Worm (Caenorhabditis elegans) whole organism, midembryonic: Measurements from ENCODE around the gene F38H4.4.
"Not testable (repeated sequence)": the region's sequence is repeated elsewhere in the genome, so short reads cannot be mapped to it uniquely, and the experiment has no call there.

Experiments
- T22C8.4 ChIP-seq: fragments of 200-800 bp; sonication (Bioruptor generic); IDR thresholded peaks from 2 replicates; pipeline ENCODE4 v1.3.6; 2022; ENCODE audit warnings: missing genetic modification characterization, missing compliant biosample characterization
- cog-1 ChIP-seq: sonication (generic microtip); optimal IDR thresholded peaks from 2 replicates; lab custom pipeline; 2016; ENCODE audit warnings: missing genetic modification characterization, missing compliant biosample characterization
- flt-1 ChIP-seq: fragments of 200-800 bp; sonication (Bioruptor generic); IDR thresholded peaks from 2 replicates; pipeline ENCODE4 v1.3.6; 2022; ENCODE audit warnings: missing genetic modification characterization, missing compliant biosample characterization
- klf-2 ChIP-seq: fragments of 200-800 bp; sonication (Bioruptor generic); conservative IDR thresholded peaks from 2 replicates; pipeline ENCODE4 v1.3.6; 2022; ENCODE audit warnings: missing genetic modification reagents, missing genetic modification characterization, missing compliant biosample characterization
- med-1 ChIP-seq: sonication (generic microtip); optimal IDR thresholded peaks from 2 replicates; lab custom pipeline; 2017; ENCODE audit warnings: missing genetic modification characterization, mild to moderate bottlenecking, missing compliant biosample characterization, antibody characterized with exemption, missing genetic modification reagents; ENCODE audit not compliant: insufficient read depth
- ref-1 ChIP-seq: fragments of 200-800 bp; sonication (Bioruptor generic); conservative IDR thresholded peaks from 2 replicates; pipeline ENCODE4 v1.3.6; 2022; ENCODE audit warnings: missing genetic modification reagents, missing genetic modification characterization, missing compliant biosample characterization
- tab-1 ChIP-seq: fragments of 200-800 bp; sonication (Bioruptor generic); IDR thresholded peaks from 2 replicates; pipeline ENCODE4 v1.3.6; 2022; ENCODE audit warnings: missing genetic modification characterization, missing compliant biosample characterization
- ztf-23 ChIP-seq: fragments of 200-800 bp; sonication (Bioruptor generic); IDR thresholded peaks from 2 replicates; pipeline ENCODE4 v1.3.6; 2022; ENCODE audit warnings: missing genetic modification reagents, missing genetic modification characterization, missing compliant biosample characterization
- ztf-29 ChIP-seq: fragments of 200-800 bp; sonication (Bioruptor generic); IDR thresholded peaks from 2 replicates; pipeline ENCODE4 v1.3.6; 2022; ENCODE audit warnings: missing genetic modification reagents, missing genetic modification characterization, missing compliant biosample characterization

F38H4.4 gene

ce11 chrIV:11813901-11814300 lies 34.2 kb upstream of the F38H4.4 start, which contains the start of gene M117.1:
TSS of gene M117.1 (plus strand) at chrIV:11814247.
- TF ChIP-seq ztf-29 = no peak
- TF ChIP-seq med-1 (GFP tag; lab: Kevin White, UChicago) = no peak
- TF ChIP-seq flt-1 (GFP tag; lab: Robert Waterston, UW) = no peak
- no peak for TF ChIP-seq klf-2 (GFP tag; lab: Robert Waterston, UW)
- no peak for TF ChIP-seq tab-1 (GFP tag; lab: Robert Waterston, UW)
- TF ChIP-seq cog-1 (tag; lab: Kevin White, UChicago) = no peak
- no peak for TF ChIP-seq T22C8.4 (GFP tag; lab: Robert Waterston, UW)
- TF ChIP-seq ztf-23 (GFP tag; lab: Robert Waterston, UW) = no peak
- no peak for TF ChIP-seq ref-1 (GFP tag; lab: Robert Waterston, UW)

ce11 chrIV:11820067-11820913 lies 27.8 kb upstream of the F38H4.4 start:
- no peak for TF ChIP-seq flt-1 (GFP tag; lab: Robert Waterston, UW)
- no peak for TF ChIP-seq ref-1 (GFP tag; lab: Robert Waterston, UW)
- TF ChIP-seq ztf-23 (GFP tag; lab: Robert Waterston, UW) = no peak
- no peak for TF ChIP-seq cog-1 (tag; lab: Kevin White, UChicago)
- TF ChIP-seq med-1 (GFP tag; lab: Kevin White, UChicago) = no peak
- no peak for TF ChIP-seq tab-1 (GFP tag; lab: Robert Waterston, UW)
- no peak for TF ChIP-seq T22C8.4 (GFP tag; lab: Robert Waterston, UW)
- no peak for TF ChIP-seq ztf-29
- TF ChIP-seq klf-2 (GFP tag; lab: Robert Waterston, UW) = no peak

- TF ChIP-seq tab-1 (GFP tag; lab: Robert Waterston, UW) (no peak), cog-1 (tag; lab: Kevin White, UChicago) (peak; percentile 56), T22C8.4 (GFP tag; lab: Robert Waterston, UW) (peak; percentile 73), ztf-29 (no peak), med-1 (GFP tag; lab: Kevin White, UChicago) (no peak), klf-2 (GFP tag; lab: Robert Waterston, UW) (no peak), ref-1 (GFP tag; lab: Robert Waterston, UW) (no peak), flt-1 (GFP tag; lab: Robert Waterston, UW) (0 out of 2 replicates have a peak, but pooled peaks have one; percentile 11), ztf-23 (GFP tag; lab: Robert Waterston, UW) (no peak)
Measured at ce11 chrIV:11821591-11822361, 26.3 kb upstream of the F38H4.4 start, which contains the start of the genes par-5 and M117.3. TSS of gene par-5 (minus strand) at chrIV:11821924. TSS of gene M117.3 (plus strand) at chrIV:11822206.

ce11 chrIV:11822454-11822853 lies 25.6 kb upstream of the F38H4.4 start:
- TF ChIP-seq klf-2 (GFP tag; lab: Robert Waterston, UW) = no peak

- not testable (repeated sequence) for TF ChIP-seq med-1 (GFP tag; lab: Kevin White, UChicago); ztf-29; tab-1 (GFP tag; lab: Robert Waterston, UW)
Measured at ce11 chrIV:11828012-11828411, 20.1 kb upstream of the F38H4.4 start, which contains the start of gene M117.6. TSS of gene M117.6 (minus strand) at chrIV:11828112.

ce11 chrIV:11833456-11833855 lies 14.6 kb upstream of the F38H4.4 start, which contains the start of gene M117.4:
TSS of gene M117.4 (minus strand) at chrIV:11833556.
- TF ChIP-seq klf-2 (GFP tag; lab: Robert Waterston, UW) (no peak), med-1 (GFP tag; lab: Kevin White, UChicago) (no peak), T22C8.4 (GFP tag; lab: Robert Waterston, UW) (no peak), ref-1 (GFP tag; lab: Robert Waterston, UW) (no peak), ztf-29 (no peak), ztf-23 (GFP tag; lab: Robert Waterston, UW) (no peak), tab-1 (GFP tag; lab: Robert Waterston, UW) (no peak), cog-1 (tag; lab: Kevin White, UChicago) (no peak), flt-1 (GFP tag; lab: Robert Waterston, UW) (no peak)

- no peak for TF ChIP-seq med-1 (GFP tag; lab: Kevin White, UChicago)
- TF ChIP-seq flt-1 (GFP tag; lab: Robert Waterston, UW) = no peak
- no peak for TF ChIP-seq klf-2 (GFP tag; lab: Robert Waterston, UW)
- no peak for TF ChIP-seq T22C8.4 (GFP tag; lab: Robert Waterston, UW)
- no peak for TF ChIP-seq tab-1 (GFP tag; lab: Robert Waterston, UW)
- no peak for TF ChIP-seq cog-1 (tag; lab: Kevin White, UChicago)
- no peak for TF ChIP-seq ztf-23 (GFP tag; lab: Robert Waterston, UW)
- no peak for TF ChIP-seq ztf-29
- TF ChIP-seq ref-1 (GFP tag; lab: Robert Waterston, UW) = no peak
Measured at ce11 chrIV:11838657-11839056, 9.4 kb upstream of the F38H4.4 start, which contains the start of gene fbxb-3. TSS of gene fbxb-3 (plus strand) at chrIV:11838957.

ce11 chrIV:11842121-11842520 lies 5.9 kb upstream of the F38H4.4 start, which contains the start of gene F38H4.3:
TSS of gene F38H4.3 (plus strand) at chrIV:11842421.
- TF ChIP-seq T22C8.4 (GFP tag; lab: Robert Waterston, UW) (no peak), med-1 (GFP tag; lab: Kevin White, UChicago) (no peak), flt-1 (GFP tag; lab: Robert Waterston, UW) (no peak), klf-2 (GFP tag; lab: Robert Waterston, UW) (no peak), tab-1 (GFP tag; lab: Robert Waterston, UW) (no peak), ztf-23 (GFP tag; lab: Robert Waterston, UW) (no peak), ref-1 (GFP tag; lab: Robert Waterston, UW) (no peak), ztf-29 (no peak), cog-1 (tag; lab: Kevin White, UChicago) (no peak)
